Fruit fly (Drosophila melanogaster): ENCODE measurements around the gene MCU.

The MCU gene

DNA sequence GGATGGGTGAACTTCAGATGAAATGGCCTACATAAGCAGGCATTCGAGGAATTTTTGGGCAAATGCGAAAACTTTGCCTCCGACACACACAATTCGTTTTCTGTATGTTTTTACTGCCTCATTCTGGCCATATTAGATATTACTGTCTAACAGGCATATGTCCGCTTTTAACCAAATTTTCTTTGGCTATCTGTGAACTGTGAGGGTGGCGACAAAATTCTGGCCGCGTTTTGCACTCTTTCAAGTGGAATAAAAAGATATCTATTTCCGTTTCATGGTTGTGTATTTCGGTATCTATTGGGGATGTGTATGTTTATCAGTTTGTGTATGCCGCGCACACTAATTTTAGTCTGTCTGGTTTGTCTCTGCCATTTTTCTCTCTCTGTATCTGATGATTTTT lies 8.0 kb downstream of the MCU start:
- TF ChIP-seq gl (tag; optimal IDR thresholded peaks at IDR 0.05), result no peak

- no peak for TF ChIP-seq Pif1B (GFP tag; optimal IDR thresholded peaks at IDR 0.05)
- no peak for TF ChIP-seq CG4496 (GFP tag; IDR thresholded peaks at IDR 0.05)
- TF ChIP-seq Snoo (tag; optimal IDR thresholded peaks at IDR 0.05), result no peak
- TF ChIP-seq EcR (GFP tag; optimal IDR thresholded peaks at IDR 0.05), result no peak
- no peak for TF ChIP-seq gl (tag; optimal IDR thresholded peaks at IDR 0.05)
- TF ChIP-seq CG17806 (tag; optimal IDR thresholded peaks at IDR 0.05), result no peak
- TF ChIP-seq CG32121 (GFP tag; IDR thresholded peaks at IDR 0.05), result no peak
- no peak for TF ChIP-seq CG13204 (GFP tag; optimal IDR thresholded peaks at IDR 0.05)
- TF ChIP-seq CG10348 (GFP tag; IDR thresholded peaks at IDR 0.05), result no peak
- no peak; the same call in 1 of the 2 replicates for TF ChIP-seq Ets98B (GFP tag; IDR thresholded peaks at IDR 0.05)
- TF ChIP-seq CG8159 (tag; optimal IDR thresholded peaks at IDR 0.05), result no peak
- TF ChIP-seq CG9948 (tag; optimal IDR thresholded peaks at IDR 0.05), result no peak
- no peak for TF ChIP-seq CG12605 (GFP tag; IDR thresholded peaks at IDR 0.05)
- no peak for TF ChIP-seq CG8301 (tag; optimal IDR thresholded peaks at IDR 0.05)
- TF ChIP-seq rn (GFP tag; IDR thresholded peaks at IDR 0.05), result no peak
- no peak for TF ChIP-seq CG14655 (GFP tag; optimal IDR thresholded peaks at IDR 0.05)
- no peak for TF ChIP-seq CG34367 (tag; optimal IDR thresholded peaks at IDR 0.05)
- TF ChIP-seq D1 (tag; optimal IDR thresholded peaks at IDR 0.05), result no peak
These were observed 10.5 kb downstream of the MCU start for dm6 chr3L:6561052-6561451.

DNA sequence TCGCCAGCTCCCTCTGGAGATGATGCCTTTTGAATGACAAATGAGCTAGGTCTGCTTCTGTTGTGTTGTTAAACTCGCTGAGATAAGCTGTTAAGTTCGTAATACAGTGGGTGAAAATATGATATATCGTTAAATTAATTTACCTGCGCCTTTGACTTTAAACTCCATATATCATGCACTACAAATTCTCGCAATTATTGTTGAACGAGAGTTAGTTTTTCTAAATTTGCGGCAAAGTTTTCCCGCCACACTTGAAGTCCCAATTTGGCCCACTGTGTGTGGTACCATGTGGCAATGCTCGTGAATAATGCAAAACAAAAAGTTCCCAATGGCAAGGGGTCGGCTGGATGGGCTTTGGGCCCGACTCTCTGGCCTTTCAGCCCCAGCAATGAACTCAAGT lies 26.2 kb downstream of the MCU start:
- TF ChIP-seq rn (GFP tag; IDR thresholded peaks at IDR 0.05), result no peak
- TF ChIP-seq CG14655 (GFP tag; optimal IDR thresholded peaks at IDR 0.05), result peak; percentile 37
- TF ChIP-seq Snoo (tag; optimal IDR thresholded peaks at IDR 0.05), result no peak
- TF ChIP-seq gl (tag; optimal IDR thresholded peaks at IDR 0.05), result no peak
- no peak for TF ChIP-seq CG17806 (tag; optimal IDR thresholded peaks at IDR 0.05)
- TF ChIP-seq EcR (GFP tag; optimal IDR thresholded peaks at IDR 0.05), result no peak
- TF ChIP-seq fd96Ca (GFP tag; IDR thresholded peaks at IDR 0.05), result peak; percentile 84
- TF ChIP-seq CG13204 (GFP tag; optimal IDR thresholded peaks at IDR 0.05), result no peak
- TF ChIP-seq D1 (tag; optimal IDR thresholded peaks at IDR 0.05), result no peak
- TF ChIP-seq CG15710 (tag; optimal IDR thresholded peaks at IDR 0.05), result no peak
- TF ChIP-seq CG8159 (tag; optimal IDR thresholded peaks at IDR 0.05), result peak; percentile 76
- peak; percentile 72 for TF ChIP-seq Ets98B (GFP tag; IDR thresholded peaks at IDR 0.05)
- peak; percentile 72 for TF ChIP-seq CG32121 (GFP tag; IDR thresholded peaks at IDR 0.05)
- TF ChIP-seq CG12605 (GFP tag; IDR thresholded peaks at IDR 0.05), result peak; percentile 67
- peak; percentile 52 for TF ChIP-seq Pif1B (GFP tag; optimal IDR thresholded peaks at IDR 0.05)
- 0 out of 2 replicates have a peak, but pooled peaks have one; percentile 11 for TF ChIP-seq CG10348 (GFP tag; IDR thresholded peaks at IDR 0.05)
- peak; percentile 73 for TF ChIP-seq Pif1A (GFP tag; optimal IDR thresholded peaks at IDR 0.05)
- no peak for TF ChIP-seq CG9948 (tag; optimal IDR thresholded peaks at IDR 0.05)
- TF ChIP-seq CG8301 (tag; optimal IDR thresholded peaks at IDR 0.05), result no peak
- peak; percentile 80; the same call in 2 of the 3 replicates for TF ChIP-seq CG4496 (GFP tag; IDR thresholded peaks at IDR 0.05)
- peak; percentile 49 for TF ChIP-seq CG34367 (tag; optimal IDR thresholded peaks at IDR 0.05)

DNA sequence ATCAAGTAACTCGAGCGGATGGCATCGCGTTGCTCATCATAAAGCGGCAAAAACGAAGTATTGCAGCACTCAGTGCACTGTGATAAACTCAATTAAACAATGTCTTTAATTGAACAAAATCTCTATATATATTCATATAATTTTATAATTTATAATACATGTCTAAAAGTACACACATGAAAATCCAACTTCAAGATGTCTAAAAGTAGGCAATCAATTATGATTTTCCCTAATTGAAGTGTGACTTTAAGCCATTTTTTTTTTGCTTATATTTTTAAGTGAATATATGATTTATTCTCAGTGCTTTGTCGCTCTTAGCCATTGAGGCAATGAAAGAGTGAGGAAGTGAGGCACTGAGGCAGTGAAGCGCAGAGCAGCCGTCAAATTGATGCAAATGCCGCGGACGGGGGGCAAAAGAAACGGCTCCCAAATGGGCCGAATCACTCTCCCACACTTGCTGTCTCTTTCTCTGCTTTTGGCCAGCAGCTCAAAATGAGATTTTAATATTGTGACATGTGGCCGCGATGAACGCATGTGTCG lies 26.8 kb downstream of the MCU start:
- TF ChIP-seq CG32121 (GFP tag; IDR thresholded peaks at IDR 0.05) (no peak), CG8159 (tag; optimal IDR thresholded peaks at IDR 0.05) (peak; percentile 30), CG13204 (GFP tag; optimal IDR thresholded peaks at IDR 0.05) (no peak), CG34367 (tag; optimal IDR thresholded peaks at IDR 0.05) (no peak), Ets98B (GFP tag; IDR thresholded peaks at IDR 0.05) (no peak; the same call in 1 of the 2 replicates), Snoo (tag; optimal IDR thresholded peaks at IDR 0.05) (no peak), CG14655 (GFP tag; optimal IDR thresholded peaks at IDR 0.05) (peak; percentile 12), CG9948 (tag; optimal IDR thresholded peaks at IDR 0.05) (peak; percentile 2), fd96Ca (GFP tag; IDR thresholded peaks at IDR 0.05) (no peak), CG17806 (tag; optimal IDR thresholded peaks at IDR 0.05) (peak; percentile 7), EcR (GFP tag; optimal IDR thresholded peaks at IDR 0.05) (no peak), CG15710 (tag; optimal IDR thresholded peaks at IDR 0.05) (no peak), CG4496 (GFP tag; IDR thresholded peaks at IDR 0.05) (0 out of 3 replicates have a peak, but pooled peaks have one; percentile 17)

DNA sequence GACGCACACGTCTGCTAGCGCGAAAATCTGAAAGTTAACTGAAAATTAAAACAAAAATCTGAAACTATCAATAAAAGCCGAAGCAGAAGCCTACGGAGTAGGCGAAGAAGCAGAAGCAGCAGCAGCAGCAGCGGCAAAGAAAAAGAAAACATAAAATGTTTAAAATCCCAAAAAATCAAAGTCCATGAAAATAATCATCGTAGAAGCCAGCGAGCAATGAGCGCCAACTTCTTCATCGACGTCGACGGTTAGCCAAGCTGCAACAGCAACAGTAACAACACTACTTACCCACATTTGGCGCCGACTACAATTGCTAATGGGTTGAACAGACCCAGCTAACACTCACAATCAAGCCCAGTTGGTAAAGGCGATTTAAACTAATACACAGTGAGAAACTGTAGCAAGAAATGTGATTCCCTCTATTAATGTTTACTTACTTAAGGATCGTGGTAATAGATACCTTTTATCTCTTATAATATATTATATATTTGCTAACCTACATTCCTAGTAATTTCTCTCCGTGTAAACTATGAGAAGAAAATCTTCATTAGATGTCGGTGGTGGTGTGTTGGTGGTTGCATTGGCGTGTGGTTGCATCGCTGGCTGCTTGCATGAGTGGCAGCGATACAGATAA lies 39.0 kb downstream of the MCU start, which contains the start of gene jv:
Gene jv (minus strand): TSS at position 51 of the 634 bp plus-strand sequence.
- peak; percentile 13; the same call in 1 of the 2 replicates for TF ChIP-seq CG12605 (GFP tag; IDR thresholded peaks at IDR 0.05)
- TF ChIP-seq CG13204 (GFP tag; optimal IDR thresholded peaks at IDR 0.05), result no peak
- 0 out of 3 replicates have a peak, but pooled peaks have one; percentile 45 for TF ChIP-seq CG4496 (GFP tag; IDR thresholded peaks at IDR 0.05)
- TF ChIP-seq Ets98B (GFP tag; IDR thresholded peaks at IDR 0.05), result peak; percentile 62
- 0 out of 3 replicates have a peak, but pooled peaks have one; percentile 8 for TF ChIP-seq fd96Ca (GFP tag; IDR thresholded peaks at IDR 0.05)
- peak; percentile 47 for TF ChIP-seq CG14655 (GFP tag; optimal IDR thresholded peaks at IDR 0.05)

dm6 chr3L:6603266-6603734 lies 52.8 kb downstream of the MCU start, which contains the start of the genes ndl and Rexo5:
Gene ndl, minus strand, starts transcription at chr3L:6603366.
Gene Rexo5, plus strand, starts transcription at chr3L:6603684.
- no peak for TF ChIP-seq CG9948 (tag; optimal IDR thresholded peaks at IDR 0.05)
- TF ChIP-seq Pif1B (GFP tag; optimal IDR thresholded peaks at IDR 0.05), result no peak
- no peak for TF ChIP-seq rn (GFP tag; IDR thresholded peaks at IDR 0.05)
- no peak for TF ChIP-seq CG10348 (GFP tag; IDR thresholded peaks at IDR 0.05)
- no peak for TF ChIP-seq D1 (tag; optimal IDR thresholded peaks at IDR 0.05)
- no peak for TF ChIP-seq CG32121 (GFP tag; IDR thresholded peaks at IDR 0.05)
- no peak for TF ChIP-seq Snoo (tag; optimal IDR thresholded peaks at IDR 0.05)

Measured in whole organism, pupa.